Worm (Caenorhabditis elegans): Measurements from ENCODE around the gene dmd-5.

Gene dmd-5

DNA sequence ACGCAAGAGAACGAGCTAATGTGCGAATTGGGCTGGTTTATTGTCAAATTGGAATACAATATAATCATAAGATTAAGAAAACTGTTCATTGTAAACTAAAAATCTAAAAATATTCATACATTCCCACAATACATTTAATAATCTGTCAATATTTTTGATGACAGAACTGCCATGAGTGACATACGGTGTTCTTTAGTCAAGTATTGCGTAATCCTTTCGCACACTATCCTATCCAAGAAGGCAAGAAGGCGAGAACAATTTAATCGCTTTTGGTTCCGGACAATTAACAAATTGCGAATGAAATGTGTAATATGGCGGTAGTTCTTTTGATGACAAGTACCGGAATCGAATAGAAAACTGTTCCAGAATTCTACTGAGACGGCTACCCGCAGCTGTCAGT lies 39.1 kb downstream of the dmd-5 start:
- TF ChIP-seq hmg-4 (GFP tag; optimal IDR thresholded peaks at IDR 0.05) = no peak
- TF ChIP-seq scrt-1 (GFP tag; IDR thresholded peaks at IDR 0.05) = no peak
- TF ChIP-seq tbx-37 (GFP tag; conservative IDR thresholded peaks at IDR 0.05) = no peak
- no peak for TF ChIP-seq ets-7 (tag; optimal IDR thresholded peaks at IDR 0.05)
- TF ChIP-seq ceh-36 (tag; optimal IDR thresholded peaks at IDR 0.05) = no peak
- TF ChIP-seq tra-4 (tag; optimal IDR thresholded peaks at IDR 0.05) = no peak
- no peak for TF ChIP-seq tbx-11 (GFP tag; IDR thresholded peaks at IDR 0.05)
- TF ChIP-seq flt-1 (GFP tag; IDR thresholded peaks at IDR 0.05) = no peak
- no peak for TF ChIP-seq pes-1 (GFP tag; IDR thresholded peaks at IDR 0.05)
- TF ChIP-seq ama-1 (optimal IDR thresholded peaks at IDR 0.05) = no peak
- TF ChIP-seq B0310.2 (tag; optimal IDR thresholded peaks at IDR 0.05) = no peak
- TF ChIP-seq hnd-1 (tag; optimal IDR thresholded peaks at IDR 0.05) = no peak
- no peak for TF ChIP-seq hmbx-1 (tag; optimal IDR thresholded peaks at IDR 0.05)
- TF ChIP-seq aly-1 (tag; optimal IDR thresholded peaks at IDR 0.05) = no peak
- TF ChIP-seq sea-1 (GFP tag; conservative IDR thresholded peaks at IDR 0.05) = no peak

DNA sequence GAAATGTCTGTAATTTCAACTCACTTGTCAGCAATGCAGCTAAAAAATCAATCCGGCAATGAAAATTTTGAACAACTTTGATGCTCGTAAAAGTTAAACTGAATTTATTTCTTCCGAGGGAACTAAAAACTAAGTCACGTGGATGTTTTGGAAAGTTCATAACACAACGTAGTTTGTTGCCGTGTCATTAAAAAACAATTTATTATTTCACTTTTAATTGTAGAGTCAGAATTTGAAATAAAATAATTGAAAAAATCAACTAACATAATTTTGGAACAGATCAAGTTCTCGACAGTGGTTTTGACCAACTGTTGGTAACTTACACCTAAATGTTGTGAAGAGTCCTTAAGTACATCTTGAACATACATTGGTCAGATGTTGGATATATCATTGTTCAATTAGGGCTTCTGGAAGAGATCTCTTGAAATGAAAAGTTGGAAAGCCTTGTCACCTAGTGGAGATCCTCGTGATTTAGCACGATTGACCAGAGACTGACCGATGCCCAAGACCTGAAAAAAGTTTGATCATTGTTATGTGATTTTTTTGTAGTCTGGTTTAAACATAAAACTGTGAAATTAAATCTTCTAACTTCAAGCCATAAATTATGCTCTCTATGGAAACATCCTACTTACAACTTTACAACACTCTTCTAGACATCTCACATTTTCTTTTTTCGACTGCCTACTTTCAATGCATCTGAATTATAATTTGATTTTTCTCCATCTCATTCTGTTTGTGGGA lies 43.5 kb downstream of the dmd-5 start, which contains the start of the genes C18A3.7 and C18A3.11:
Gene C18A3.7, minus strand, starts transcription at position 101 of the 741 bp plus-strand sequence.
Gene C18A3.11, plus strand, starts transcription at position 691 of the 741 bp plus-strand sequence.
- TF ChIP-seq scrt-1 (GFP tag; IDR thresholded peaks at IDR 0.05) = no peak
- no peak for TF ChIP-seq aly-1 (tag; optimal IDR thresholded peaks at IDR 0.05)
- no peak for TF ChIP-seq ceh-13 (GFP tag; optimal IDR thresholded peaks at IDR 0.05)
- no peak for TF ChIP-seq hmg-4 (GFP tag; optimal IDR thresholded peaks at IDR 0.05)
- TF ChIP-seq F13C5.2 (tag; optimal IDR thresholded peaks at IDR 0.05) = no peak
- no peak for TF ChIP-seq hmbx-1 (tag; optimal IDR thresholded peaks at IDR 0.05)
- TF ChIP-seq flt-1 (GFP tag; IDR thresholded peaks at IDR 0.05) = no peak
- TF ChIP-seq ama-1 (optimal IDR thresholded peaks at IDR 0.05) = no peak
- TF ChIP-seq sea-1 (GFP tag; conservative IDR thresholded peaks at IDR 0.05) = no peak
- no peak for TF ChIP-seq tbx-11 (GFP tag; IDR thresholded peaks at IDR 0.05)
- TF ChIP-seq ceh-36 (tag; optimal IDR thresholded peaks at IDR 0.05) = no peak
- TF ChIP-seq B0310.2 (tag; optimal IDR thresholded peaks at IDR 0.05) = no peak
- no peak for TF ChIP-seq hnd-1 (tag; optimal IDR thresholded peaks at IDR 0.05)
- no peak for TF ChIP-seq ets-7 (tag; optimal IDR thresholded peaks at IDR 0.05)
- no peak for TF ChIP-seq tra-4 (tag; optimal IDR thresholded peaks at IDR 0.05)

DNA sequence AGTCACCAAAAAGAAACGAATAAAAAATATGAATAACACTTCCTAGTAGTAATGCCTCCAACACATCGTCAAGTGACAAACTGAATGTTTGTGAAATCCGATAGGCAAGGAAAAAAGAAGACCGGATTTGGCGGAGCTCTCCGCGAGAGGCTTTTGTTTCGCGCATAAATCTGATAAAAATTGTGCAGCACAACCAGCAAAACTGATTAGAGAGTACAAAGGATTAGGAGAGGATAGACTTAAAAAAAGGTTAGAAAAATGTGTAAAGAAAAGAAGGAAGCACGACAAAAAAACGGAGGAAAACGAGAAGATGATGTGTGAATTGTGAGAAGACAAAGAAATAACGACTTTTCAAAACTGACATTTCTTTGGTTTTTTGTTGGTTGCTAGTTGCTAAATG lies 46.3 kb downstream of the dmd-5 start, which contains the start of gene rab-3:
Gene rab-3, minus strand, starts transcription at position 147 of the 400 bp plus-strand sequence.
- TF ChIP-seq hmg-4 (GFP tag; optimal IDR thresholded peaks at IDR 0.05) (no peak), F13C5.2 (tag; optimal IDR thresholded peaks at IDR 0.05) (no peak), ets-7 (tag; optimal IDR thresholded peaks at IDR 0.05) (no peak), pes-1 (GFP tag; IDR thresholded peaks at IDR 0.05) (no peak), sea-1 (GFP tag; conservative IDR thresholded peaks at IDR 0.05) (no peak), ceh-13 (GFP tag; optimal IDR thresholded peaks at IDR 0.05) (no peak), aly-1 (tag; optimal IDR thresholded peaks at IDR 0.05) (no peak), ama-1 (optimal IDR thresholded peaks at IDR 0.05) (no peak), ceh-36 (tag; optimal IDR thresholded peaks at IDR 0.05) (no peak), flt-1 (GFP tag; IDR thresholded peaks at IDR 0.05) (no peak), scrt-1 (GFP tag; IDR thresholded peaks at IDR 0.05) (no peak), tbx-37 (GFP tag; conservative IDR thresholded peaks at IDR 0.05) (no peak), tra-4 (tag; optimal IDR thresholded peaks at IDR 0.05) (no peak), hnd-1 (tag; optimal IDR thresholded peaks at IDR 0.05) (no peak), hmbx-1 (tag; optimal IDR thresholded peaks at IDR 0.05) (no peak), tbx-11 (GFP tag; IDR thresholded peaks at IDR 0.05) (no peak), B0310.2 (tag; optimal IDR thresholded peaks at IDR 0.05) (no peak)

DNA sequence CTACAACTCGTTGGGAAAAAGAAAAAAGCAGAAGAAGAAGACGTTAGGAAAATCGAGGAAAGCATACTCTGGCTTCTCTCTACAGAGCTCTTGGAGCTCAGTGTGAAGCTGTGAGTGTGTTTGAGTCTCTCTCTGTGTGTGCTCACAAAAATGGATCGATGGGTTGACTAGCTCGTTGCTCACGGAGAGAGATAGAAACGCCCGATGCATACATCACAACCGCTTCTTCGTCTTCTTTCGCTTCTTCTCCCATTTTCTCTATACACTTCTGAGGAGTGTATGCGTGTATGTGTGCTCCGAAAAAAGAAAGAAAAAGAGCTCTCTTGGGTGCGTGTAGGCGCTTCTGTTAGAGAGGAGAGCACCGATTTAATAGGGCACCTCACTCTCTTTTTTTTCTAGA lies 48.9 kb downstream of the dmd-5 start:
- TF ChIP-seq hnd-1 (tag; optimal IDR thresholded peaks at IDR 0.05) = no peak
- TF ChIP-seq B0310.2 (tag; optimal IDR thresholded peaks at IDR 0.05) = no peak
- no peak for TF ChIP-seq ama-1 (optimal IDR thresholded peaks at IDR 0.05)
- no peak for TF ChIP-seq scrt-1 (GFP tag; IDR thresholded peaks at IDR 0.05)
- TF ChIP-seq ceh-13 (GFP tag; optimal IDR thresholded peaks at IDR 0.05) = no peak
- no peak for TF ChIP-seq tbx-37 (GFP tag; conservative IDR thresholded peaks at IDR 0.05)

Measured in whole organism, early embryonic.